Fruit fly (Drosophila melanogaster): ENCODE measurements around the gene CG8064.

dm6 chr3R:18280133-18280532, 3.3 kb upstream of the CG8064 start:
- no peak for TF ChIP-seq CG11695 (GFP tag; IDR thresholded peaks at IDR 0.05)
- TF ChIP-seq Blimp-1 (GFP tag; optimal IDR thresholded peaks at IDR 0.05) = no peak
- no peak for TF ChIP-seq zfh1 (GFP tag; IDR thresholded peaks at IDR 0.05)
- no peak for TF ChIP-seq Sry-δ (GFP tag; optimal IDR thresholded peaks at IDR 0.05)
- TF ChIP-seq run (tag; optimal IDR thresholded peaks at IDR 0.05) = no peak
- no peak for TF ChIP-seq Spps (tag; optimal IDR thresholded peaks at IDR 0.05)
- no peak for TF ChIP-seq Mrtf (GFP tag; IDR thresholded peaks at IDR 0.05)
- no peak for TF ChIP-seq CG3163 (GFP tag; optimal IDR thresholded peaks at IDR 0.05)
- no peak for TF ChIP-seq hth (optimal IDR thresholded peaks at IDR 0.05)

All from whole organism, embryonic.